Worm (Caenorhabditis elegans) whole organism, late embryonic: ENCODE data around the gene dmsr-14.

Source experiments
- C38D4.7 ChIP-seq: fragments of 200-800 bp; sonication (Bioruptor generic); optimal IDR thresholded peaks from 2 replicates; lab custom pipeline; 2018; ENCODE audit warnings: mild to moderate bottlenecking, missing genetic modification characterization, moderate library complexity, missing compliant biosample characterization
- ceh-2 ChIP-seq: sonication (generic microtip); optimal IDR thresholded peaks from 2 replicates; lab custom pipeline; 2016; ENCODE audit warnings: missing genotype, missing genetic modification characterization, missing compliant biosample characterization
- elt-2 ChIP-seq: sonication (generic microtip); optimal IDR thresholded peaks from 2 replicates; lab custom pipeline; 2016; ENCODE audit warnings: missing genetic modification reagents, missing genetic modification characterization, missing compliant biosample characterization
- fax-1 ChIP-seq: sonication (generic microtip); optimal IDR thresholded peaks from 2 replicates; lab custom pipeline; 2016; ENCODE audit warnings: missing genotype, missing genetic modification characterization, missing compliant biosample characterization
- hlh-8 ChIP-seq: sonication (generic microtip); optimal IDR thresholded peaks from 2 replicates; lab custom pipeline; 2016; ENCODE audit warnings: missing genotype, missing genetic modification characterization, missing compliant biosample characterization
- nfya-1 ChIP-seq: sonication (generic microtip); optimal IDR thresholded peaks from 2 replicates; lab custom pipeline; 2017; ENCODE audit warnings: missing genetic modification characterization, mild to moderate bottlenecking, missing compliant biosample characterization, antibody characterized with exemption, moderate library complexity
- nhr-11 ChIP-seq: fragments of 150-350 bp; optimal IDR thresholded peaks from 2 replicates; lab custom pipeline; 2014; ENCODE audit warnings: missing biosample characterization, missing genetic modification characterization
- tbx-2 ChIP-seq: sonication (generic microtip); optimal IDR thresholded peaks from 2 replicates; lab custom pipeline; 2016; ENCODE audit warnings: missing genetic modification characterization, missing compliant biosample characterization
- zip-5 ChIP-seq: sonication (generic microtip); optimal IDR thresholded peaks from 2 replicates; lab custom pipeline; 2016; ENCODE audit warnings: missing genetic modification characterization, missing compliant biosample characterization

DNA sequence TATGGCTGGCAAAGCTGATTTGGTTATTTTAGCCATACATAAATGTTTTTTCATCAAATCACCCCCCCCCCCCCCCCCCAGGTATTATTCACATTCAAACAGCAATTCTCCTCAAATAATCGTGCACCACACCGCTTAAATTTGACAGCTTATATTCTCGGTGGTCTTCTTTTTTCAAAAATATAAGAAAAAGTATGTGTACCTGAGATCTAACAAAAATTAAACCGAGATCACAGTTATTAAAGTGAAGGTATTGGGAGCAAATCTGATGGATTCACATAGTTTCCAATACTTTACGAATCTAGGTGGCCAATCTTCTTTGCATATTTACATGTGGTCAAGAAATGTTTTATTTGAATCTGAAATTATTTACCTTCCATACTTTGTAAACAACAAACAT, 36.9 kb downstream of the dmsr-14 start, which contains the start of gene ZC404.15:
- TF ChIP-seq C38D4.7 (no peak), hlh-8 (tag; lab: Kevin White, UChicago) (no peak), nfya-1 (tag; lab: Kevin White, UChicago) (no peak), nhr-11 (tag; lab: Kevin White, UChicago) (no peak), tbx-2 (tag; lab: Kevin White, UChicago) (no peak), ceh-2 (no peak), elt-2 (tag; lab: Kevin White, UChicago) (no peak), zip-5 (tag; lab: Kevin White, UChicago) (no peak), fax-1 (tag; lab: Kevin White, UChicago) (no peak)
